Fruit fly (Drosophila melanogaster) whole organism, embryonic: ENCODE results near the gene CG34057.
A peak's percentile ranks its signal among the peaks of the same experiment; 100 is the strongest.

ENCODE experiments used
- Ada2b ChIP-seq: fragments of 200-800 bp; sonication (Bioruptor generic); IDR thresholded peaks from 2 replicates; pipeline ENCODE4 v1.3.6; 2022; ENCODE audit warnings: missing biosample characterization, missing genetic modification characterization
- CG10209 ChIP-seq: fragments of 200-800 bp; sonication (Bioruptor generic); optimal IDR thresholded peaks from 3 replicates; lab custom pipeline; 2017; ENCODE audit warnings: missing biosample characterization, mild to moderate bottlenecking, missing genetic modification characterization, missing genetic modification reagents
- CG10267 ChIP-seq: fragments of 200-800 bp; sonication (Bioruptor generic); optimal IDR thresholded peaks from 2 replicates; lab custom pipeline; 2018; ENCODE audit warnings: missing biosample characterization, mild to moderate bottlenecking, missing genetic modification characterization, moderate library complexity
- CG10431 ChIP-seq: fragments of 200-800 bp; sonication (Bioruptor generic); optimal IDR thresholded peaks from 3 replicates; lab custom pipeline; 2018; ENCODE audit warnings: missing biosample characterization, mild to moderate bottlenecking, missing genetic modification characterization
- CG10959 ChIP-seq: fragments of 200-800 bp; sonication (Bioruptor generic); IDR thresholded peaks from 2 replicates; pipeline ENCODE4 v1.3.6; 2022; ENCODE audit warnings: missing biosample characterization, missing genetic modification characterization
- CG12155 ChIP-seq: fragments of 200-800 bp; sonication (Bioruptor generic); optimal IDR thresholded peaks from 3 replicates; lab custom pipeline; 2016; ENCODE audit warnings: missing biosample characterization, missing genetic modification characterization
- CG12942 ChIP-seq: fragments of 200-800 bp; sonication (Bioruptor generic); optimal IDR thresholded peaks from 3 replicates; lab custom pipeline; 2016; ENCODE audit warnings: missing biosample characterization, missing genetic modification characterization
- CG14710 ChIP-seq: fragments of 200-800 bp; sonication (Bioruptor generic); optimal IDR thresholded peaks from 3 replicates; lab custom pipeline; 2019; ENCODE audit warnings: missing biosample characterization, mild to moderate bottlenecking, missing genetic modification characterization, moderate library complexity
- CG14965 ChIP-seq: fragments of 200-800 bp; sonication (Bioruptor generic); optimal IDR thresholded peaks from 2 replicates; lab custom pipeline; 2016; ENCODE audit warnings: missing biosample characterization, missing genetic modification characterization, borderline replicate concordance
- CG1647 ChIP-seq: fragments of 200-800 bp; sonication (Bioruptor generic); optimal IDR thresholded peaks from 3 replicates; lab custom pipeline; 2016; ENCODE audit warnings: missing biosample characterization, missing genetic modification characterization
- CG16779 ChIP-seq: fragments of 200-800 bp; sonication (Bioruptor generic); IDR thresholded peaks from 2 replicates; pipeline ENCODE4 v1.3.6; 2022; ENCODE audit warnings: missing biosample characterization, missing genetic modification characterization
- CG1792 ChIP-seq: fragments of 200-800 bp; sonication (Bioruptor generic); optimal IDR thresholded peaks from 2 replicates; lab custom pipeline; 2016; ENCODE audit warnings: missing biosample characterization, missing genetic modification characterization
- CG6654 ChIP-seq: fragments of 200-800 bp; sonication (Bioruptor generic); optimal IDR thresholded peaks from 2 replicates; lab custom pipeline; 2017; ENCODE audit warnings: missing biosample characterization, mild to moderate bottlenecking, missing genetic modification characterization
- CG7928 ChIP-seq: fragments of 200-800 bp; sonication (Bioruptor generic); optimal IDR thresholded peaks from 2 replicates; lab custom pipeline; 2017; ENCODE audit warnings: missing biosample characterization, mild to moderate bottlenecking, missing genetic modification characterization
- CG9609 ChIP-seq: fragments of 200-800 bp; sonication (Bioruptor generic); optimal IDR thresholded peaks from 3 replicates; lab custom pipeline; 2016; ENCODE audit warnings: missing biosample characterization, missing genetic modification characterization
- CoRest ChIP-seq: fragments of 200-800 bp; sonication (Bioruptor generic); optimal IDR thresholded peaks from 3 replicates; lab custom pipeline; 2018; ENCODE audit warnings: missing biosample characterization, mild to moderate bottlenecking, missing genetic modification characterization, moderate library complexity
- Dbx ChIP-seq: fragments of 200-800 bp; sonication (Bioruptor generic); IDR thresholded peaks from 3 replicates; pipeline ENCODE4 v1.3.6; 2022; ENCODE audit warnings: missing biosample characterization, missing genetic modification characterization
- Dek ChIP-seq: fragments of 200-800 bp; sonication (Bioruptor generic); optimal IDR thresholded peaks from 3 replicates; lab custom pipeline; 2019; ENCODE audit warnings: missing biosample characterization, mild to moderate bottlenecking, missing genetic modification characterization, moderate library complexity
- Ets65A ChIP-seq: fragments of 200-800 bp; sonication (Bioruptor generic); peaks from one replicate; lab custom pipeline; 2016; ENCODE audit warnings: missing biosample characterization, missing genetic modification characterization
- MBD-R2 ChIP-seq: fragments of 200-800 bp; sonication (Bioruptor generic); IDR thresholded peaks from 2 replicates; pipeline ENCODE4 v1.3.6; 2022; ENCODE audit warnings: missing biosample characterization, missing genetic modification characterization
- Meics ChIP-seq: fragments of 200-800 bp; sonication (Bioruptor generic); optimal IDR thresholded peaks from 2 replicates; lab custom pipeline; 2017; ENCODE audit warnings: missing biosample characterization, mild to moderate bottlenecking, missing genetic modification characterization
- Scr ChIP-seq: fragments of 200-800 bp; sonication (Bioruptor generic); IDR thresholded peaks from 2 replicates; pipeline ENCODE4 v1.3.6; 2022; ENCODE audit warnings: missing biosample characterization, missing genetic modification characterization; ENCODE audit not compliant: partially characterized antibody
- Sox100B ChIP-seq: fragments of 200-800 bp; sonication (Bioruptor generic); optimal IDR thresholded peaks from 3 replicates; lab custom pipeline; 2018; ENCODE audit warnings: missing biosample characterization, mild to moderate bottlenecking, missing genetic modification characterization
- abd-A ChIP-seq: fragments of 200-800 bp; sonication (Bioruptor generic); optimal IDR thresholded peaks from 3 replicates; lab custom pipeline; 2019; ENCODE audit warnings: missing biosample characterization, mild to moderate bottlenecking, missing genetic modification characterization, moderate library complexity
- aop ChIP-seq: fragments of 200-800 bp; sonication (Bioruptor generic); IDR thresholded peaks from 2 replicates; pipeline ENCODE4 v1.3.6; 2022; ENCODE audit warnings: missing biosample characterization, missing genetic modification characterization
- br ChIP-seq: fragments of >200 bp; optimal IDR thresholded peaks from 2 replicates; lab custom pipeline; 2017
- btn ChIP-seq: fragments of 200-800 bp; sonication (Bioruptor generic); optimal IDR thresholded peaks from 2 replicates; lab custom pipeline; 2016; ENCODE audit warnings: missing biosample characterization, missing genetic modification characterization
- crc ChIP-seq: fragments of 200-800 bp; sonication (Bioruptor generic); optimal IDR thresholded peaks from 2 replicates; lab custom pipeline; 2016; ENCODE audit warnings: missing biosample characterization, missing genetic modification characterization
- croc ChIP-seq: fragments of 200-800 bp; sonication (Bioruptor generic); conservative IDR thresholded peaks from 3 replicates; pipeline ENCODE4 v1.3.6; 2022; ENCODE audit warnings: missing biosample characterization, missing genetic modification characterization
- dati ChIP-seq: fragments of 200-800 bp; sonication (Bioruptor generic); IDR thresholded peaks from 2 replicates; pipeline ENCODE4 v1.3.6; 2022; ENCODE audit warnings: missing biosample characterization, missing genetic modification characterization
- dmrt99B ChIP-seq: fragments of 200-800 bp; sonication (Bioruptor generic); optimal IDR thresholded peaks from 2 replicates; lab custom pipeline; 2018; ENCODE audit warnings: missing biosample characterization, mild to moderate bottlenecking, missing genetic modification characterization, moderate library complexity
- fru ChIP-seq: fragments of >200 bp; optimal IDR thresholded peaks from 2 replicates; lab custom pipeline; 2017
- fu2 ChIP-seq: fragments of 200-800 bp; sonication (Bioruptor generic); optimal IDR thresholded peaks from 2 replicates; lab custom pipeline; 2016; ENCODE audit warnings: missing biosample characterization, missing genetic modification characterization
- gcm ChIP-seq: fragments of 200-800 bp; sonication (Bioruptor generic); optimal IDR thresholded peaks from 2 replicates; lab custom pipeline; 2019; ENCODE audit warnings: missing biosample characterization, mild to moderate bottlenecking, missing genetic modification characterization, moderate library complexity
- gsb ChIP-seq: fragments of 200-800 bp; sonication (Bioruptor generic); IDR thresholded peaks from 2 replicates; pipeline ENCODE4 v1.3.6; 2022; ENCODE audit warnings: missing biosample characterization, missing genetic modification characterization
- gsb-n ChIP-seq: fragments of 200-800 bp; sonication (Bioruptor generic); optimal IDR thresholded peaks from 3 replicates; lab custom pipeline; 2018; ENCODE audit warnings: missing biosample characterization, mild to moderate bottlenecking, missing genetic modification characterization
- h ChIP-seq: fragments of >200 bp; optimal IDR thresholded peaks from 2 replicates; lab custom pipeline; 2017
- her ChIP-seq: fragments of 200-800 bp; sonication (Bioruptor generic); optimal IDR thresholded peaks from 2 replicates; lab custom pipeline; 2016; ENCODE audit warnings: missing biosample characterization, missing genetic modification characterization
- ind ChIP-seq: fragments of 200-800 bp; sonication (Bioruptor generic); optimal IDR thresholded peaks from 3 replicates; lab custom pipeline; 2016; ENCODE audit warnings: missing biosample characterization, missing genetic modification characterization
- inv ChIP-seq: fragments of 200-800 bp; sonication (Bioruptor generic); IDR thresholded peaks from 2 replicates; pipeline ENCODE4 v1.3.6; 2022; ENCODE audit warnings: missing biosample characterization, missing genetic modification characterization; ENCODE audit not compliant: partially characterized antibody
- nau ChIP-seq: fragments of 200-800 bp; sonication (Bioruptor generic); optimal IDR thresholded peaks from 3 replicates; lab custom pipeline; 2017; ENCODE audit warnings: missing biosample characterization, mild to moderate bottlenecking, missing genetic modification characterization, missing genetic modification reagents
- nerfin-2 ChIP-seq: fragments of 200-800 bp; sonication (Bioruptor generic); IDR thresholded peaks from 2 replicates; pipeline ENCODE4 v1.3.6; 2022; ENCODE audit warnings: missing biosample characterization, missing genetic modification characterization; ENCODE audit not compliant: partially characterized antibody
- onecut ChIP-seq: fragments of 200-800 bp; sonication (Bioruptor generic); IDR thresholded peaks from 2 replicates; pipeline ENCODE4 v1.3.6; 2022; ENCODE audit warnings: missing biosample characterization, missing genetic modification characterization
- p53 ChIP-seq: fragments of 200-800 bp; sonication (Bioruptor generic); optimal IDR thresholded peaks from 2 replicates; lab custom pipeline; 2016; ENCODE audit warnings: missing biosample characterization, missing genetic modification characterization
- pfk ChIP-seq: fragments of 200-800 bp; sonication (Bioruptor generic); optimal IDR thresholded peaks from 2 replicates; lab custom pipeline; 2018; ENCODE audit warnings: missing biosample characterization, mild to moderate bottlenecking, missing genetic modification characterization, moderate library complexity
- pita ChIP-seq: fragments of 200-800 bp; sonication (Bioruptor generic); optimal IDR thresholded peaks from 2 replicates; lab custom pipeline; 2017; ENCODE audit warnings: missing biosample characterization, mild to moderate bottlenecking, missing genetic modification characterization
- pum ChIP-seq: fragments of 200-800 bp; sonication (Bioruptor generic); optimal IDR thresholded peaks from 2 replicates; lab custom pipeline; 2016; ENCODE audit warnings: missing biosample characterization, missing genetic modification characterization
- sens ChIP-seq: fragments of 200-800 bp; sonication (Bioruptor generic); peaks from one replicate; lab custom pipeline; 2016; ENCODE audit warnings: missing biosample characterization, missing genetic modification characterization
- shn ChIP-seq: fragments of 200-800 bp; sonication (Bioruptor generic); optimal IDR thresholded peaks from 3 replicates; lab custom pipeline; 2016; ENCODE audit warnings: missing biosample characterization, missing genetic modification characterization
- sim ChIP-seq: fragments of 200-800 bp; sonication (Bioruptor generic); IDR thresholded peaks from 2 replicates; pipeline ENCODE4 v1.3.6; 2022; ENCODE audit warnings: missing biosample characterization, missing genetic modification characterization
- sima ChIP-seq: fragments of 200-800 bp; sonication (Bioruptor generic); optimal IDR thresholded peaks from 2 replicates; lab custom pipeline; 2016; ENCODE audit warnings: missing biosample characterization, missing genetic modification characterization
- tio ChIP-seq: fragments of 200-800 bp; sonication (Bioruptor generic); optimal IDR thresholded peaks from 2 replicates; lab custom pipeline; 2017; ENCODE audit warnings: missing biosample characterization, missing genetic modification characterization, inconsistent platforms
- wor ChIP-seq: fragments of 200-800 bp; sonication (Bioruptor generic); IDR thresholded peaks from 2 replicates; pipeline ENCODE4 v1.3.6; 2022; ENCODE audit warnings: missing biosample characterization, missing genetic modification characterization

CG34057 gene

dm6 chr3L:851061-851460 lies 46.1 kb upstream of the CG34057 start, which contains the start of gene Dci (continued):
- TF ChIP-seq fu2 (GFP tag; lab: Kevin White, UChicago) (peak; percentile 54), abd-A (tag; lab: Kevin White, UChicago) (no peak), Dek (peak; percentile 16), Meics (GFP tag; lab: Kevin White, UChicago) (peak; percentile 54), CG7928 (GFP tag; lab: Kevin White, UChicago) (peak; percentile 32), CG1647 (peak; percentile 66), aop (no peak), wor (GFP tag; lab: Robert Waterston, UW) (peak; percentile 70), btn (GFP tag; lab: Kevin White, UChicago) (no peak), CG1792 (GFP tag; lab: Kevin White, UChicago) (peak; percentile 47), p53 (GFP tag; lab: Kevin White, UChicago) (no peak), inv (GFP tag; lab: Robert Waterston, UW) (peak; percentile 80), pum (GFP tag; lab: Kevin White, UChicago) (peak; percentile 57), onecut (peak; percentile 9; the same call in 1 of the 2 replicates), Ets65A (peak; percentile 99), tio (GFP tag; lab: Kevin White, UChicago) (peak; percentile 57), nerfin-2 (GFP tag; lab: Robert Waterston, UW) (peak; percentile 53; the same call in 1 of the 2 replicates), CG10959 (GFP tag; lab: Robert Waterston, UW) (peak; percentile 47; the same call in 1 of the 2 replicates), nau (no peak), fru (lab: Kevin White, UChicago) (no peak), CG10267 (tag; lab: Kevin White, UChicago) (peak; percentile 73), CG12942 (peak; percentile 66), dmrt99B (tag; lab: Kevin White, UChicago) (no peak), pita (GFP tag; lab: Kevin White, UChicago) (no peak), Sox100B (no peak), Dbx (GFP tag; lab: Robert Waterston, UW) (peak; percentile 72; the same call in 2 of the 3 replicates), h (no peak), sim (GFP tag; lab: Robert Waterston, UW) (no peak), sens (peak; percentile 97), CG16779 (GFP tag; lab: Robert Waterston, UW) (no peak), br (lab: Kevin White, UChicago) (no peak), CG10431 (no peak), MBD-R2 (GFP tag; lab: Robert Waterston, UW) (peak; percentile 90), her (GFP tag; lab: Kevin White, UChicago) (peak; percentile 11), gsb (GFP tag; lab: Robert Waterston, UW) (no peak; the same call in 1 of the 2 replicates), CG6654 (GFP tag; lab: Kevin White, UChicago) (no peak), Scr (GFP tag; lab: Robert Waterston, UW) (peak; percentile 88), CG12155 (GFP tag; lab: Kevin White, UChicago) (peak; percentile 72), shn (peak; percentile 63), crc (GFP tag; lab: Kevin White, UChicago) (peak; percentile 50), CG9609 (GFP tag; lab: Kevin White, UChicago) (peak; percentile 59), CG14710 (tag; lab: Kevin White, UChicago) (peak; percentile 53), ind (GFP tag; lab: Kevin White, UChicago) (peak; percentile 80), CG14965 (no peak), gcm (GFP tag; lab: Kevin White, UChicago) (no peak), CoRest (tag; lab: Kevin White, UChicago) (peak; percentile 84), pfk (GFP tag; lab: Kevin White, UChicago) (no peak), Ada2b (peak; percentile 84), CG10209 (GFP tag; lab: Kevin White, UChicago) (peak; percentile 62), gsb-n (tag; lab: Kevin White, UChicago) (no peak), croc (GFP tag; lab: Robert Waterston, UW) (no peak; the same call in 1 of the 3 replicates), sima (GFP tag; lab: Kevin White, UChicago) (no peak), dati (GFP tag; lab: Robert Waterston, UW) (no peak)
